Worm (Caenorhabditis elegans) whole organism, L4 larva: ENCODE results near the gene hlh-3.

Experiments used
- D1046.2 ChIP-seq: fragments of 200-800 bp; sonication (Bioruptor generic); IDR thresholded peaks from 2 replicates; pipeline ENCODE4 v1.3.6; 2022; ENCODE audit warnings: missing genetic modification characterization, missing compliant biosample characterization
- F10B5.3 ChIP-seq: sonication (generic microtip); optimal IDR thresholded peaks from 2 replicates; lab custom pipeline; 2016; ENCODE audit warnings: mild to moderate bottlenecking, missing genetic modification characterization, missing compliant biosample characterization
- F26F4.8 ChIP-seq: fragments of 200-800 bp; sonication (Bioruptor generic); conservative IDR thresholded peaks from 2 replicates; pipeline ENCODE4 v1.3.6; 2022; ENCODE audit warnings: missing genetic modification characterization, missing compliant biosample characterization
- R02D3.7 ChIP-seq: fragments of 150-350 bp; sonication (generic microtip); optimal IDR thresholded peaks from 3 replicates; lab custom pipeline; 2014; ENCODE audit warnings: missing biosample characterization, missing genetic modification characterization
- T26A8.4 ChIP-seq: fragments of 200-800 bp; sonication (Bioruptor generic); IDR thresholded peaks from 2 replicates; pipeline ENCODE4 v1.3.6; 2022; ENCODE audit warnings: missing genetic modification characterization, missing compliant biosample characterization
- Y48G9A.11 ChIP-seq: fragments of 200-800 bp; sonication (Bioruptor generic); IDR thresholded peaks from 2 replicates; pipeline ENCODE4 v1.3.6; 2022; ENCODE audit warnings: missing genetic modification reagents, missing genetic modification characterization, missing compliant biosample characterization
- Y5F2A.4 ChIP-seq: fragments of 200-800 bp; sonication (Bioruptor generic); optimal IDR thresholded peaks from 2 replicates; lab custom pipeline; 2018; ENCODE audit warnings: mild to moderate bottlenecking, missing genetic modification characterization, missing compliant biosample characterization
- ZK546.5 ChIP-seq, 2 experiments: sonication (generic microtip); optimal IDR thresholded peaks; 2 replicates each; lab custom pipeline; 2017; ENCODE audit warnings: missing biosample characterization in 2 of 2, missing genetic modification characterization in 2 of 2
- aly-2 ChIP-seq: sonication (generic microtip); optimal IDR thresholded peaks from 2 replicates; lab custom pipeline; 2018; ENCODE audit warnings: missing biosample characterization, missing genetic modification characterization
- ama-1 ChIP-seq: fragments of 150-350 bp; optimal IDR thresholded peaks from 2 replicates; lab custom pipeline; 2014; ENCODE audit warnings: inconsistent platforms, mixed read lengths
- ceh-32 ChIP-seq: sonication (generic microtip); optimal IDR thresholded peaks from 2 replicates; lab custom pipeline; 2016; ENCODE audit warnings: mild to moderate bottlenecking, missing genetic modification characterization, missing compliant biosample characterization; ENCODE audit not compliant: poor library complexity
- ceh-62 ChIP-seq: sonication (generic microtip); optimal IDR thresholded peaks from 2 replicates; lab custom pipeline; 2017; ENCODE audit warnings: missing biosample characterization, missing genetic modification characterization
- ces-1 ChIP-seq: fragments of 150-350 bp; sonication (generic microtip); optimal IDR thresholded peaks from 4 replicates; lab custom pipeline; 2014; ENCODE audit warnings: missing biosample characterization, missing genetic modification reagents, missing genetic modification characterization
- cey-2 ChIP-seq: sonication (generic microtip); optimal IDR thresholded peaks from 3 replicates; lab custom pipeline; 2017; ENCODE audit warnings: missing genetic modification characterization, mild to moderate bottlenecking, missing compliant biosample characterization, antibody characterized with exemption, borderline replicate concordance; ENCODE audit not compliant: insufficient read depth
- daf-12 ChIP-seq: fragments of 150-350 bp; optimal IDR thresholded peaks from 2 replicates; lab custom pipeline; 2014; ENCODE audit warnings: missing biosample characterization, missing genetic modification reagents, missing genetic modification characterization
- daf-16 ChIP-seq, 3 experiments: sonication (generic microtip); optimal IDR thresholded peaks; 2 replicates each; lab custom pipeline; 2016 to 2017; ENCODE audit warnings: missing genetic modification characterization in 3 of 3, missing genetic modification reagents in 3 of 3, mild to moderate bottlenecking in 2 of 3, missing compliant biosample characterization in 2 of 3, missing biosample characterization in 1 of 3, moderate library complexity in 1 of 3
- daf-19 ChIP-seq: fragments of 200-800 bp; sonication (Bioruptor generic); conservative IDR thresholded peaks from 2 replicates; pipeline ENCODE4 v1.3.6; 2022; ENCODE audit warnings: missing genetic modification characterization, missing compliant biosample characterization
- dpl-1 ChIP-seq: fragments of 150-350 bp; optimal IDR thresholded peaks from 2 replicates; lab custom pipeline; 2014; ENCODE audit warnings: missing biosample characterization, missing genetic modification reagents, missing genetic modification characterization
- duxl-1 ChIP-seq: sonication (generic microtip); optimal IDR thresholded peaks from 2 replicates; lab custom pipeline; 2016; ENCODE audit warnings: mild to moderate bottlenecking, missing genetic modification characterization, moderate library complexity, missing compliant biosample characterization; ENCODE audit not compliant: poor library complexity
- egl-27 ChIP-seq: sonication (generic microtip); optimal IDR thresholded peaks from 3 replicates; lab custom pipeline; 2017; ENCODE audit warnings: missing biosample characterization, missing genetic modification reagents, missing genetic modification characterization
- fkh-10 ChIP-seq: fragments of 150-350 bp; optimal IDR thresholded peaks from 2 replicates; lab custom pipeline; 2014; ENCODE audit warnings: missing biosample characterization, missing genetic modification reagents, missing genetic modification characterization
- hlh-11 ChIP-seq: fragments of 200-800 bp; sonication (Bioruptor generic); optimal IDR thresholded peaks from 2 replicates; lab custom pipeline; 2018; ENCODE audit warnings: mild to moderate bottlenecking, missing genetic modification characterization, missing compliant biosample characterization
- lin-1 ChIP-seq: fragments of 200-800 bp; sonication (Bioruptor generic); IDR thresholded peaks from 2 replicates; pipeline ENCODE4 v1.3.6; 2022; ENCODE audit warnings: missing genetic modification reagents, missing genetic modification characterization, missing compliant biosample characterization
- lin-13 ChIP-seq: fragments of 150-350 bp; optimal IDR thresholded peaks from 2 replicates; lab custom pipeline; 2014; ENCODE audit warnings: missing biosample characterization, missing genetic modification reagents, missing genetic modification characterization
- lin-15B ChIP-seq: fragments of 150-350 bp; sonication (generic microtip); optimal IDR thresholded peaks from 3 replicates; lab custom pipeline; 2014; ENCODE audit warnings: missing biosample characterization, missing genetic modification characterization
- lin-39 ChIP-seq: fragments of 150-350 bp; optimal IDR thresholded peaks from 2 replicates; lab custom pipeline; 2014; ENCODE audit warnings: missing biosample characterization, missing genetic modification reagents, missing genetic modification characterization
- lsy-2 ChIP-seq, 2 experiments: fragments of 150-350 bp in 1 of 2; sonication (generic microtip) in 1 of 2; optimal IDR thresholded peaks; 2 replicates each; lab custom pipeline; 2014 to 2017; ENCODE audit warnings: missing biosample characterization in 2 of 2, missing genetic modification characterization in 2 of 2
- madf-5 ChIP-seq, 2 experiments: fragments of 200-800 bp; sonication (Bioruptor generic); IDR thresholded peaks; 2 replicates each; pipeline ENCODE4 v1.3.6; 2022; ENCODE audit warnings: missing compliant biosample characterization in 2 of 2, missing genetic modification characterization in 2 of 2
- mdl-1 ChIP-seq, 2 experiments: fragments of 150-350 bp in 1 of 2; sonication (generic microtip) in 1 of 2; optimal IDR thresholded peaks; 2 replicates each; lab custom pipeline; 2014 to 2017; ENCODE audit warnings: missing biosample characterization in 2 of 2, missing genetic modification characterization in 2 of 2
- mep-1 ChIP-seq: fragments of 150-350 bp; sonication (generic microtip); optimal IDR thresholded peaks from 3 replicates; lab custom pipeline; 2014; ENCODE audit warnings: missing biosample characterization, missing genetic modification characterization
- mes-2 ChIP-seq: sonication (generic microtip); optimal IDR thresholded peaks from 2 replicates; lab custom pipeline; 2016; ENCODE audit warnings: missing genotype, mild to moderate bottlenecking, missing genetic modification characterization, missing compliant biosample characterization; ENCODE audit not compliant: poor library complexity, severe bottlenecking
- nhr-102 ChIP-seq: sonication (generic microtip); optimal IDR thresholded peaks from 2 replicates; lab custom pipeline; 2016; ENCODE audit warnings: mild to moderate bottlenecking, missing genetic modification characterization, moderate library complexity, missing compliant biosample characterization
- nhr-11 ChIP-seq: fragments of 150-350 bp; optimal IDR thresholded peaks from 2 replicates; lab custom pipeline; 2014; ENCODE audit warnings: missing biosample characterization, missing genetic modification characterization
- nhr-111 ChIP-seq: fragments of 200-800 bp; sonication (Bioruptor generic); optimal IDR thresholded peaks from 2 replicates; lab custom pipeline; 2018; ENCODE audit warnings: mild to moderate bottlenecking, missing genetic modification characterization, missing compliant biosample characterization
- nhr-41 ChIP-seq: fragments of 200-800 bp; sonication (Bioruptor generic); IDR thresholded peaks from 2 replicates; pipeline ENCODE4 v1.3.6; 2022; ENCODE audit warnings: missing genetic modification reagents, missing genetic modification characterization, missing compliant biosample characterization
- nhr-42 ChIP-seq: fragments of 200-800 bp; sonication (Bioruptor generic); IDR thresholded peaks from 2 replicates; pipeline ENCODE4 v1.3.6; 2022; ENCODE audit warnings: missing genetic modification characterization, missing compliant biosample characterization
- nhr-48 ChIP-seq: sonication (generic microtip); optimal IDR thresholded peaks from 2 replicates; lab custom pipeline; 2016; ENCODE audit warnings: mild to moderate bottlenecking, missing genetic modification characterization, missing compliant biosample characterization
- nhr-76 ChIP-seq: fragments of 150-350 bp; optimal IDR thresholded peaks from 2 replicates; lab custom pipeline; 2014; ENCODE audit warnings: missing biosample characterization, missing genetic modification characterization
- php-3 ChIP-seq: fragments of 200-800 bp; sonication (Bioruptor generic); IDR thresholded peaks from 2 replicates; pipeline ENCODE4 v1.3.6; 2022; ENCODE audit warnings: missing genetic modification reagents, missing genetic modification characterization, missing compliant biosample characterization
- rbr-2 ChIP-seq: sonication (generic microtip); optimal IDR thresholded peaks from 2 replicates; lab custom pipeline; 2016; ENCODE audit warnings: missing genotype, missing genetic modification characterization, missing compliant biosample characterization
- sdz-12 ChIP-seq: fragments of 200-800 bp; sonication (Bioruptor generic); optimal IDR thresholded peaks from 2 replicates; lab custom pipeline; 2018; ENCODE audit warnings: mild to moderate bottlenecking, missing genetic modification characterization, missing compliant biosample characterization
- set-16 ChIP-seq: fragments of 200-800 bp; sonication (Bioruptor generic); IDR thresholded peaks from 2 replicates; pipeline ENCODE4 v1.3.6; 2022; ENCODE audit warnings: missing genetic modification reagents, missing genetic modification characterization, missing compliant biosample characterization
- snpc-1.2 ChIP-seq: fragments of 200-800 bp; sonication (Bioruptor generic); IDR thresholded peaks from 2 replicates; pipeline ENCODE4 v1.3.6; 2022; ENCODE audit warnings: missing genetic modification reagents, missing genetic modification characterization, missing compliant biosample characterization
- spr-3 ChIP-seq: fragments of 200-800 bp; sonication (Bioruptor generic); optimal IDR thresholded peaks from 2 replicates; lab custom pipeline; 2018; ENCODE audit warnings: mild to moderate bottlenecking, missing genetic modification characterization, missing compliant biosample characterization
- tra-1 ChIP-seq: fragments of 200-800 bp; sonication (Bioruptor generic); IDR thresholded peaks from 2 replicates; pipeline ENCODE4 v1.3.6; 2022; ENCODE audit warnings: missing genetic modification reagents, missing genetic modification characterization, missing compliant biosample characterization
- zag-1 ChIP-seq: fragments of 150-350 bp; optimal IDR thresholded peaks from 2 replicates; lab custom pipeline; 2014; ENCODE audit warnings: missing biosample characterization, missing genetic modification characterization
- zfp-3 ChIP-seq: fragments of 200-800 bp; sonication (Bioruptor generic); conservative IDR thresholded peaks from 2 replicates; pipeline ENCODE4 v1.3.6; 2022; ENCODE audit warnings: missing genetic modification reagents, missing genetic modification characterization, missing compliant biosample characterization
- zip-2 ChIP-seq: fragments of 150-350 bp; optimal IDR thresholded peaks from 2 replicates; lab custom pipeline; 2014; ENCODE audit warnings: missing biosample characterization, missing genetic modification characterization
- ztf-11 ChIP-seq: fragments of 150-350 bp; optimal IDR thresholded peaks from 2 replicates; lab custom pipeline; 2014; ENCODE audit warnings: missing biosample characterization, missing genetic modification characterization

Gene hlh-3

ce11 chrII:9111471-9112016 is 25.1 kb downstream of the hlh-3 start (continued):
- TF ChIP-seq mdl-1 (tag; optimal IDR thresholded peaks at IDR 0.05; lab: Kevin White, UChicago) = no peak
- no peak for TF ChIP-seq ZK546.5 (tag; optimal IDR thresholded peaks at IDR 0.05; lab: Kevin White, UChicago)
- no peak for TF ChIP-seq duxl-1 (tag; lab: Kevin White, UChicago)

DNA sequence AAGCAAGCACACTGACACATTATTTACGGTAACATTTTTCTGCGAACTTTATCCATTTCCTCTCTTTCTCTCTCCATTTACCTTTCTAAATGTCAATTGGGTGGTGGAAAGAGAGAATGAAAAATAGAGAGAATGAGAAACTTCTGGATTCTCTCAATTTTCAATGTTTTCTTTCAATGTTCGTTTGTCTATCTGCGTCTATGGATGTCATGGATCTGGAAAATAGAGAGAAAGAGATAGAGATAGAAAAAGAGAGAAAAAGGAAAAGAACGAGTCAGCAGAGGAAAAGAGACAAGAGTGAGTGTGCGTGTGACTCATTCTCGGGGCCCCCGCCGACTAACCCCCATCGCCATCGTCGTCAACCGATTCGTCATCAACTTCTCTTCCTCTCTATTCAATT is 26.4 kb downstream of the hlh-3 start, which contains the start of gene jun-1:
TSS of gene jun-1 (plus strand) at position 307 of the 400 bp plus-strand sequence.
- TF ChIP-seq daf-16 (GFP tag; optimal IDR thresholded peaks at IDR 0.05; lab: Kevin White, UChicago) (peak in 1 of 2 experiments; percentile 68), daf-16 (tag; optimal IDR thresholded peaks at IDR 0.05; lab: Kevin White, UChicago) (peak; percentile 23), daf-19 (GFP tag; lab: Robert Waterston, UW) (no peak), T26A8.4 (no peak), R02D3.7 (tag; lab: Kevin White, UChicago) (no peak), Y48G9A.11 (GFP tag; lab: Robert Waterston, UW) (no peak), lin-15B (no peak), tra-1 (GFP tag; lab: Robert Waterston, UW) (peak; percentile 60; the same call in 1 of the 2 replicates), mep-1 (tag; lab: Kevin White, UChicago) (peak; percentile 93), F26F4.8 (no peak), fkh-10 (GFP tag; lab: Kevin White, UChicago) (no peak), zfp-3 (GFP tag; lab: Robert Waterston, UW) (no peak; the same call in 1 of the 2 replicates), Y5F2A.4 (GFP tag; lab: Kevin White, UChicago) (no peak), php-3 (GFP tag; lab: Robert Waterston, UW) (no peak), spr-3 (no peak), ceh-32 (no peak), nhr-111 (GFP tag; lab: Kevin White, UChicago) (no peak), duxl-1 (tag; lab: Kevin White, UChicago) (no peak), F10B5.3 (no peak), zag-1 (tag; lab: Kevin White, UChicago) (no peak), lin-13 (GFP tag; lab: Kevin White, UChicago) (no peak), nhr-76 (tag; lab: Kevin White, UChicago) (no peak), rbr-2 (tag; lab: Kevin White, UChicago) (peak; percentile 83), ceh-62 (tag; lab: Kevin White, UChicago) (no peak), ces-1 (GFP tag; lab: Kevin White, UChicago) (no peak), dpl-1 (peak; percentile 47), lsy-2 (tag; optimal IDR thresholded peaks at IDR 0.05; lab: Kevin White, UChicago) (peak; percentile 70 to 89), snpc-1.2 (GFP tag; lab: Robert Waterston, UW) (no peak), nhr-42 (GFP tag; lab: Robert Waterston, UW) (no peak), set-16 (peak; percentile 41), mes-2 (tag; lab: Kevin White, UChicago) (peak; percentile 47), cey-2 (peak; percentile 44), nhr-48 (tag; lab: Kevin White, UChicago) (peak; percentile 73), ztf-11 (tag; lab: Kevin White, UChicago) (no peak), nhr-102 (tag; lab: Kevin White, UChicago) (peak; percentile 46), aly-2 (tag; lab: Kevin White, UChicago) (no peak), zip-2 (tag; lab: Kevin White, UChicago) (peak; percentile 17), hlh-11 (tag; lab: Kevin White, UChicago) (peak; percentile 91), ama-1 (lab: Kevin White, UChicago) (no peak), D1046.2 (no peak), nhr-41 (GFP tag; lab: Robert Waterston, UW) (no peak), nhr-11 (tag; lab: Kevin White, UChicago) (peak; percentile 94), lin-1 (GFP tag; lab: Robert Waterston, UW) (no peak), lin-39 (tag; lab: Kevin White, UChicago) (no peak), egl-27 (tag; lab: Kevin White, UChicago) (no peak), daf-12 (tag; lab: Kevin White, UChicago) (no peak), madf-5 (GFP tag; IDR thresholded peaks at IDR 0.05; lab: Robert Waterston, UW) (no peak), sdz-12 (GFP tag; lab: Kevin White, UChicago) (no peak)
